Worm (Caenorhabditis elegans) whole organism, L1 larva: ENCODE measurements around the gene C09H10.9.

ENCODE experiments used
- aly-2 ChIP-seq: fragments of 150-350 bp; optimal IDR thresholded peaks from 2 replicates; lab custom pipeline; 2014; ENCODE audit warnings: missing biosample characterization, missing genetic modification characterization
- ama-1 ChIP-seq: fragments of 150-350 bp; optimal IDR thresholded peaks from 2 replicates; lab custom pipeline; 2014
- dsc-1 ChIP-seq: sonication (generic microtip); optimal IDR thresholded peaks from 2 replicates; lab custom pipeline; 2016; ENCODE audit warnings: mild to moderate bottlenecking, missing genetic modification characterization, missing compliant biosample characterization
- efl-1 ChIP-seq, 4 experiments: fragments of 150-350 bp; optimal IDR thresholded peaks in 3 of 4; peaks in 1 of 4; 1 replicate in 1 of 4; 2 replicates in 3 of 4; lab custom pipeline; 2014; ENCODE audit warnings: missing biosample characterization in 2 of 4, missing genetic modification characterization in 2 of 4, missing genetic modification reagents in 2 of 4
- isw-1 ChIP-seq: fragments of 200-800 bp; sonication (Bioruptor generic); IDR thresholded peaks from 2 replicates; pipeline ENCODE4 v1.3.6; 2022; ENCODE audit warnings: missing genetic modification characterization, missing compliant biosample characterization
- lin-35 ChIP-seq, 2 experiments: fragments of 150-350 bp; optimal IDR thresholded peaks; 2 replicates each; lab custom pipeline; 2014; ENCODE audit warnings: missing biosample characterization in 2 of 2, missing genetic modification characterization in 2 of 2, missing genetic modification reagents in 2 of 2
- lsy-2 ChIP-seq, 2 experiments: fragments of 150-350 bp; optimal IDR thresholded peaks; 2 replicates each; lab custom pipeline; 2014; ENCODE audit warnings: missing biosample characterization in 2 of 2, missing genetic modification characterization in 2 of 2
- nhr-11 ChIP-seq: fragments of 150-350 bp; optimal IDR thresholded peaks from 2 replicates; lab custom pipeline; 2014; ENCODE audit warnings: missing biosample characterization, missing genetic modification characterization
- nhr-76 ChIP-seq: sonication (generic microtip); optimal IDR thresholded peaks from 2 replicates; lab custom pipeline; 2017; ENCODE audit warnings: missing biosample characterization, missing genetic modification characterization
- nhr-85 ChIP-seq: sonication (generic microtip); peaks from one replicate; lab custom pipeline; 2016; ENCODE audit warnings: missing genetic modification characterization, inconsistent platforms, missing compliant biosample characterization
- unc-130 ChIP-seq: fragments of 150-350 bp; optimal IDR thresholded peaks from 2 replicates; lab custom pipeline; 2017; ENCODE audit warnings: missing biosample characterization, missing genetic modification characterization, inconsistent platforms

DNA sequence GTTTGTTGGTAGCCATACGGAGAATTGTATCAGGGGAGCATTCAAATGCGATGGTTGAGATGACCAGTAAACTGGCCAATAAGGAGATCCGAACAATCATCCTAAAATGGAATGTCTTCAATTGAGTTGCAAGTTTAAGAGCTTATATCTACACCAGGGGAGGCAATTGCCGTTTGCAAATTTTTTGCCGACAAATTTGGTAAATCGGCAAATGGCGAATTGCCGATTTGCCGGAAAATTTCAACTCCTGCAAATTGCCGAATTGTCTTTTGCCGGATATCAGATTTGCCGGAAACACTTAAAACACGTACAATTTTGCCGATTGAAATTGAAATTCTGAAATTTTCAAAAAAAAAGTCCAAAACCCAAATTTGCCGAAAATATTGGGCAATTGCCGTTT lies 30.6 kb downstream of the C09H10.9 start, which contains the start of gene F40F8.5:
- TF ChIP-seq isw-1 = no peak
- TF ChIP-seq dsc-1 (tag; lab: Kevin White, UChicago) = no peak
- TF ChIP-seq nhr-76 (tag; lab: Kevin White, UChicago) = no peak
- TF ChIP-seq nhr-85 = no peak
- no peak for TF ChIP-seq efl-1 (optimal IDR thresholded peaks at IDR 0.05; lab: Kevin White, UChicago)
- no peak for TF ChIP-seq efl-1 (GFP tag; optimal IDR thresholded peaks at IDR 0.05 in 1 of 2; lab: Kevin White, UChicago)
- TF ChIP-seq ama-1 (lab: Kevin White, UChicago) = no peak
- TF ChIP-seq lin-35 (GFP tag; optimal IDR thresholded peaks at IDR 0.05; lab: Kevin White, UChicago) = no peak
- no peak for TF ChIP-seq nhr-11 (tag; lab: Kevin White, UChicago)
- no peak for TF ChIP-seq lsy-2 (tag; optimal IDR thresholded peaks at IDR 0.05; lab: Kevin White, UChicago)
- TF ChIP-seq aly-2 (tag; lab: Kevin White, UChicago) = no peak
- no peak for TF ChIP-seq unc-130 (tag; lab: Kevin White, UChicago)
